Worm (Caenorhabditis elegans) whole organism, L2 larva: ENCODE measurements around the gene nhr-202.

Experiments used
- F13H6.1 ChIP-seq: sonication (generic microtip); optimal IDR thresholded peaks from 2 replicates; lab custom pipeline; 2016; ENCODE audit warnings: missing genetic modification characterization, missing compliant biosample characterization
- aly-2 ChIP-seq: fragments of 150-350 bp; optimal IDR thresholded peaks from 2 replicates; lab custom pipeline; 2014; ENCODE audit warnings: missing biosample characterization, missing genetic modification characterization
- mab-5 ChIP-seq: fragments of 150-350 bp; optimal IDR thresholded peaks from 2 replicates; lab custom pipeline; 2014; ENCODE audit warnings: missing biosample characterization, missing genetic modification characterization
- sem-4 ChIP-seq: fragments of 150-350 bp; optimal IDR thresholded peaks from 2 replicates; lab custom pipeline; 2014; ENCODE audit warnings: missing biosample characterization, missing genetic modification reagents, missing genetic modification characterization

ce11 chrV:486684-487083, 24.3 kb downstream of the nhr-202 start, which contains the start of gene nhr-211:
- TF ChIP-seq aly-2 (tag; lab: Kevin White, UChicago) (no peak), F13H6.1 (tag; lab: Kevin White, UChicago) (no peak), sem-4 (tag; lab: Kevin White, UChicago) (no peak), mab-5 (tag; lab: Kevin White, UChicago) (no peak)
